Worm (Caenorhabditis elegans) whole organism, early embryonic: ENCODE measurements around the gene ttr-27.
A peak's percentile ranks its signal among the peaks of the same experiment; 100 is the strongest.

ENCODE experiments used
- B0310.2 ChIP-seq: sonication (generic microtip); optimal IDR thresholded peaks from 2 replicates; lab custom pipeline; 2016; ENCODE audit warnings: mild to moderate bottlenecking, missing genetic modification characterization, missing compliant biosample characterization
- F13C5.2 ChIP-seq: sonication (generic microtip); optimal IDR thresholded peaks from 2 replicates; lab custom pipeline; 2017; ENCODE audit warnings: mild to moderate bottlenecking, missing genetic modification characterization, inconsistent platforms, missing compliant biosample characterization
- aly-1 ChIP-seq: sonication (generic microtip); optimal IDR thresholded peaks from 2 replicates; lab custom pipeline; 2016; ENCODE audit warnings: missing genetic modification characterization, missing compliant biosample characterization
- ama-1 ChIP-seq: fragments of 150-350 bp; optimal IDR thresholded peaks from 2 replicates; lab custom pipeline; 2014
- ceh-13 ChIP-seq: fragments of 200-800 bp; sonication (Bioruptor generic); optimal IDR thresholded peaks from 2 replicates; lab custom pipeline; 2018; ENCODE audit warnings: mild to moderate bottlenecking, missing genetic modification characterization, missing compliant biosample characterization
- ceh-36 ChIP-seq: sonication (generic microtip); optimal IDR thresholded peaks from 2 replicates; lab custom pipeline; 2016; ENCODE audit warnings: missing genetic modification characterization, inconsistent platforms, missing compliant biosample characterization
- ets-7 ChIP-seq: sonication (generic microtip); optimal IDR thresholded peaks from 2 replicates; lab custom pipeline; 2016; ENCODE audit warnings: missing genotype, missing genetic modification characterization, missing compliant biosample characterization
- flt-1 ChIP-seq: fragments of 200-800 bp; sonication (Bioruptor generic); IDR thresholded peaks from 2 replicates; pipeline ENCODE4 v1.3.6; 2022; ENCODE audit warnings: missing genetic modification characterization, missing compliant biosample characterization
- hmbx-1 ChIP-seq: sonication (generic microtip); optimal IDR thresholded peaks from 2 replicates; lab custom pipeline; 2016; ENCODE audit warnings: mild to moderate bottlenecking, missing genetic modification characterization, missing compliant biosample characterization
- hmg-4 ChIP-seq: fragments of 200-800 bp; sonication (Bioruptor generic); optimal IDR thresholded peaks from 2 replicates; lab custom pipeline; 2018; ENCODE audit warnings: mild to moderate bottlenecking, missing genetic modification characterization, missing compliant biosample characterization
- hnd-1 ChIP-seq: sonication (generic microtip); optimal IDR thresholded peaks from 2 replicates; lab custom pipeline; 2016; ENCODE audit warnings: missing genetic modification characterization, missing compliant biosample characterization
- pes-1 ChIP-seq: fragments of 200-800 bp; sonication (Bioruptor generic); IDR thresholded peaks from 2 replicates; pipeline ENCODE4 v1.3.6; 2022; ENCODE audit warnings: missing genetic modification reagents, missing genetic modification characterization, missing compliant biosample characterization
- scrt-1 ChIP-seq: fragments of 200-800 bp; sonication (Bioruptor generic); IDR thresholded peaks from 2 replicates; pipeline ENCODE4 v1.3.6; 2022; ENCODE audit warnings: missing genetic modification characterization, missing compliant biosample characterization
- sea-1 ChIP-seq: fragments of 200-800 bp; sonication (Bioruptor generic); conservative IDR thresholded peaks from 2 replicates; pipeline ENCODE4 v1.3.6; 2022; ENCODE audit warnings: missing genetic modification characterization, missing compliant biosample characterization
- tbx-11 ChIP-seq: fragments of 200-800 bp; sonication (Bioruptor generic); IDR thresholded peaks from 2 replicates; pipeline ENCODE4 v1.3.6; 2022; ENCODE audit warnings: missing genetic modification characterization, missing compliant biosample characterization
- tbx-37 ChIP-seq: fragments of 200-800 bp; sonication (Bioruptor generic); conservative IDR thresholded peaks from 2 replicates; pipeline ENCODE4 v1.3.6; 2022; ENCODE audit warnings: missing genetic modification reagents, missing genetic modification characterization, missing compliant biosample characterization
- tra-4 ChIP-seq: sonication (generic microtip); optimal IDR thresholded peaks from 2 replicates; lab custom pipeline; 2017; ENCODE audit warnings: missing genetic modification characterization, missing compliant biosample characterization

The ttr-27 gene

ce11 chrV:12922308-12922707 is 18.4 kb upstream of the ttr-27 start, which contains the start of gene dhrs-4:
Gene dhrs-4, plus strand, starts transcription at chrV:12922608.
- TF ChIP-seq hmbx-1 (no peak), F13C5.2 (tag; lab: Kevin White, UChicago) (no peak), hmg-4 (GFP tag; lab: Kevin White, UChicago) (no peak), tra-4 (tag; lab: Kevin White, UChicago) (no peak), tbx-37 (no peak), pes-1 (GFP tag; lab: Robert Waterston, UW) (no peak), sea-1 (GFP tag; lab: Robert Waterston, UW) (no peak), ama-1 (lab: Kevin White, UChicago) (no peak), B0310.2 (tag; lab: Kevin White, UChicago) (no peak)

- TF ChIP-seq tbx-11 (GFP tag; lab: Robert Waterston, UW) (no peak), hmbx-1 (no peak), ets-7 (tag; lab: Kevin White, UChicago) (no peak), ama-1 (lab: Kevin White, UChicago) (no peak), hmg-4 (GFP tag; lab: Kevin White, UChicago) (no peak), tra-4 (tag; lab: Kevin White, UChicago) (no peak), hnd-1 (tag; lab: Kevin White, UChicago) (no peak)
Observed at ce11 chrV:12921680-12922079, 17.8 kb upstream of the ttr-27 start.

- TF ChIP-seq B0310.2 (tag; lab: Kevin White, UChicago), result no peak
- TF ChIP-seq ceh-36 (tag; lab: Kevin White, UChicago), result no peak
- no peak for TF ChIP-seq sea-1 (GFP tag; lab: Robert Waterston, UW)
- TF ChIP-seq hmbx-1, result no peak
- no peak for TF ChIP-seq tbx-37
- no peak for TF ChIP-seq aly-1 (tag; lab: Kevin White, UChicago)
- no peak for TF ChIP-seq tbx-11 (GFP tag; lab: Robert Waterston, UW)
- no peak for TF ChIP-seq ceh-13
- no peak for TF ChIP-seq pes-1 (GFP tag; lab: Robert Waterston, UW)
- TF ChIP-seq hmg-4 (GFP tag; lab: Kevin White, UChicago), result no peak
- TF ChIP-seq flt-1 (GFP tag; lab: Robert Waterston, UW), result no peak
- no peak for TF ChIP-seq hnd-1 (tag; lab: Kevin White, UChicago)
- no peak for TF ChIP-seq ama-1 (lab: Kevin White, UChicago)
- no peak for TF ChIP-seq tra-4 (tag; lab: Kevin White, UChicago)
- TF ChIP-seq ets-7 (tag; lab: Kevin White, UChicago), result no peak
- TF ChIP-seq scrt-1 (GFP tag; lab: Robert Waterston, UW), result no peak
- TF ChIP-seq F13C5.2 (tag; lab: Kevin White, UChicago), result no peak
Observed at ce11 chrV:12919705-12920104, 15.8 kb upstream of the ttr-27 start, which contains the start of gene lipl-1. Gene lipl-1, plus strand, starts transcription at chrV:12919986.

- TF ChIP-seq scrt-1 (GFP tag; lab: Robert Waterston, UW) (no peak), flt-1 (GFP tag; lab: Robert Waterston, UW) (no peak), pes-1 (GFP tag; lab: Robert Waterston, UW) (no peak), ama-1 (lab: Kevin White, UChicago) (no peak), hnd-1 (tag; lab: Kevin White, UChicago) (no peak)
Observed at ce11 chrV:12909544-12910157, 5.8 kb upstream of the ttr-27 start, which contains the start of gene nid-1. Gene nid-1, plus strand, starts transcription at chrV:12910107.

ce11 chrV:12908614-12909013 is 4.7 kb upstream of the ttr-27 start:
- peak; percentile 8 for TF ChIP-seq hmg-4 (GFP tag; lab: Kevin White, UChicago)
- TF ChIP-seq ceh-36 (tag; lab: Kevin White, UChicago), result no peak
- no peak for TF ChIP-seq ets-7 (tag; lab: Kevin White, UChicago)

ce11 chrV:12907436-12907835 is 3.5 kb upstream of the ttr-27 start:
- TF ChIP-seq hmbx-1 (no peak), B0310.2 (tag; lab: Kevin White, UChicago) (no peak), aly-1 (tag; lab: Kevin White, UChicago) (no peak), F13C5.2 (tag; lab: Kevin White, UChicago) (no peak), ama-1 (lab: Kevin White, UChicago) (no peak), ceh-13 (no peak), flt-1 (GFP tag; lab: Robert Waterston, UW) (no peak), tbx-11 (GFP tag; lab: Robert Waterston, UW) (no peak)

- TF ChIP-seq hnd-1 (tag; lab: Kevin White, UChicago) (no peak), tbx-11 (GFP tag; lab: Robert Waterston, UW) (no peak), B0310.2 (tag; lab: Kevin White, UChicago) (no peak), flt-1 (GFP tag; lab: Robert Waterston, UW) (no peak), hmg-4 (GFP tag; lab: Kevin White, UChicago) (no peak), hmbx-1 (no peak), ceh-36 (tag; lab: Kevin White, UChicago) (no peak), F13C5.2 (tag; lab: Kevin White, UChicago) (no peak), aly-1 (tag; lab: Kevin White, UChicago) (no peak), pes-1 (GFP tag; lab: Robert Waterston, UW) (no peak), ceh-13 (no peak), ets-7 (tag; lab: Kevin White, UChicago) (no peak), tbx-37 (no peak), ama-1 (lab: Kevin White, UChicago) (no peak), sea-1 (GFP tag; lab: Robert Waterston, UW) (no peak), tra-4 (tag; lab: Kevin White, UChicago) (no peak), scrt-1 (GFP tag; lab: Robert Waterston, UW) (no peak)
Observed at ce11 chrV:12906732-12907131, 2.8 kb upstream of the ttr-27 start, which contains the start of gene ttr-29. Gene ttr-29, minus strand, starts transcription at chrV:12906832.
